Fruit fly (Drosophila melanogaster) whole organism, embryonic: Measurements from ENCODE around the gene Prp3.

Experiments
- Bgb ChIP-seq: fragments of 200-800 bp; sonication (Bioruptor generic); IDR thresholded peaks from 2 replicates; pipeline ENCODE4 v1.3.6; 2022; ENCODE audit warnings: missing biosample characterization, missing genetic modification characterization; ENCODE audit not compliant: partially characterized antibody
- CG10321 ChIP-seq: fragments of 200-800 bp; sonication (Bioruptor generic); IDR thresholded peaks from 2 replicates; pipeline ENCODE4 v1.3.6; 2022; ENCODE audit warnings: missing biosample characterization, missing genetic modification characterization
- CG10565 ChIP-seq: fragments of 200-800 bp; sonication (Bioruptor generic); optimal IDR thresholded peaks from 3 replicates; lab custom pipeline; 2016; ENCODE audit warnings: missing biosample characterization, mild to moderate bottlenecking, missing genetic modification characterization
- CG11723 ChIP-seq: fragments of 200-800 bp; sonication (Bioruptor generic); optimal IDR thresholded peaks from 2 replicates; lab custom pipeline; 2017; ENCODE audit warnings: missing biosample characterization, mild to moderate bottlenecking, missing genetic modification characterization
- CG12071 ChIP-seq: fragments of 200-800 bp; sonication (Bioruptor generic); optimal IDR thresholded peaks from 3 replicates; lab custom pipeline; 2018; ENCODE audit warnings: missing biosample characterization, mild to moderate bottlenecking, missing genetic modification characterization
- CG12659 ChIP-seq: fragments of 200-800 bp; sonication (Bioruptor generic); optimal IDR thresholded peaks from 3 replicates; lab custom pipeline; 2017; ENCODE audit warnings: mild to moderate bottlenecking, missing biosample characterization, missing genetic modification reagents, missing genetic modification characterization
- CG12744 ChIP-seq: fragments of 200-800 bp; sonication (Bioruptor generic); optimal IDR thresholded peaks from 2 replicates; lab custom pipeline; 2016; ENCODE audit warnings: missing biosample characterization, missing genetic modification characterization
- CG15514 ChIP-seq: fragments of 200-800 bp; sonication (Bioruptor generic); optimal IDR thresholded peaks from 3 replicates; lab custom pipeline; 2017; ENCODE audit warnings: missing biosample characterization, missing genetic modification characterization, mild to moderate bottlenecking, moderate library complexity, missing genetic modification reagents
- CG1602 ChIP-seq: fragments of 200-800 bp; sonication (Bioruptor generic); optimal IDR thresholded peaks from 3 replicates; lab custom pipeline; 2016; ENCODE audit warnings: missing biosample characterization, missing genetic modification characterization
- CG17568 ChIP-seq: fragments of 200-800 bp; sonication (Bioruptor generic); optimal IDR thresholded peaks from 2 replicates; lab custom pipeline; 2018; ENCODE audit warnings: missing biosample characterization, mild to moderate bottlenecking, missing genetic modification characterization, moderate library complexity
- CG2889 ChIP-seq: fragments of 200-800 bp; sonication (Bioruptor generic); IDR thresholded peaks from 3 replicates; pipeline ENCODE4 v1.3.6; 2022; ENCODE audit warnings: missing biosample characterization, missing genetic modification characterization
- CG30020 ChIP-seq: fragments of 200-800 bp; optimal IDR thresholded peaks from 2 replicates; lab custom pipeline; 2019; ENCODE audit warnings: missing biosample characterization, mild to moderate bottlenecking, missing genetic modification characterization, moderate library complexity
- CG33213 ChIP-seq: fragments of 200-800 bp; sonication (Bioruptor generic); optimal IDR thresholded peaks from 3 replicates; lab custom pipeline; 2016; ENCODE audit warnings: missing biosample characterization, missing genetic modification characterization
- CG34224 ChIP-seq: fragments of 200-800 bp; sonication (Bioruptor generic); IDR thresholded peaks from 3 replicates; pipeline ENCODE4 v1.3.6; 2022; ENCODE audit warnings: missing biosample characterization, missing genetic modification characterization; ENCODE audit not compliant: partially characterized antibody
- CG4707 ChIP-seq: fragments of 200-800 bp; sonication (Bioruptor generic); optimal IDR thresholded peaks from 2 replicates; lab custom pipeline; 2018; ENCODE audit warnings: missing biosample characterization, mild to moderate bottlenecking, missing genetic modification characterization, moderate library complexity
- D19A ChIP-seq: fragments of 200-800 bp; optimal IDR thresholded peaks from 3 replicates; lab custom pipeline; 2019; ENCODE audit warnings: missing biosample characterization, mild to moderate bottlenecking, missing genetic modification characterization, moderate library complexity
- Dip3 ChIP-seq: fragments of 200-800 bp; sonication (Bioruptor generic); optimal IDR thresholded peaks from 3 replicates; lab custom pipeline; 2016; ENCODE audit warnings: missing biosample characterization, missing genetic modification characterization
- Dll ChIP-seq: fragments of 200-800 bp; sonication (Bioruptor generic); IDR thresholded peaks from 4 replicates; pipeline ENCODE4 v1.3.6; 2022; ENCODE audit warnings: missing biosample characterization, missing genetic modification characterization; ENCODE audit not compliant: partially characterized antibody
- Dp ChIP-seq: fragments of 200-800 bp; sonication (Bioruptor generic); optimal IDR thresholded peaks from 2 replicates; lab custom pipeline; 2018; ENCODE audit warnings: missing biosample characterization, mild to moderate bottlenecking, missing genetic modification characterization, moderate library complexity
- Fer2 ChIP-seq: fragments of 200-800 bp; sonication (Bioruptor generic); optimal IDR thresholded peaks from 2 replicates; lab custom pipeline; 2018; ENCODE audit warnings: missing biosample characterization, mild to moderate bottlenecking, missing genetic modification characterization, moderate library complexity
- HLHmδ ChIP-seq: fragments of 200-800 bp; sonication (Bioruptor generic); optimal IDR thresholded peaks from 2 replicates; lab custom pipeline; 2018; ENCODE audit warnings: missing biosample characterization, mild to moderate bottlenecking, missing genetic modification characterization, moderate library complexity
- Myb ChIP-seq: fragments of 200-800 bp; sonication (Bioruptor generic); optimal IDR thresholded peaks from 2 replicates; lab custom pipeline; 2016; ENCODE audit warnings: missing biosample characterization, missing genetic modification characterization
- NK7.1 ChIP-seq: fragments of 200-800 bp; sonication (Bioruptor generic); optimal IDR thresholded peaks from 3 replicates; lab custom pipeline; 2016; ENCODE audit warnings: missing biosample characterization, missing genetic modification characterization
- Nf-YC ChIP-seq: fragments of 200-800 bp; optimal IDR thresholded peaks from 3 replicates; lab custom pipeline; 2019; ENCODE audit warnings: missing biosample characterization, mild to moderate bottlenecking, missing genetic modification characterization, moderate library complexity
- PHDP ChIP-seq: fragments of 200-800 bp; sonication (Bioruptor generic); optimal IDR thresholded peaks from 3 replicates; lab custom pipeline; 2018; ENCODE audit warnings: missing biosample characterization, mild to moderate bottlenecking, missing genetic modification characterization, moderate library complexity
- Poxn ChIP-seq: fragments of 200-800 bp; sonication (Bioruptor generic); IDR thresholded peaks from 2 replicates; pipeline ENCODE4 v1.3.6; 2022; ENCODE audit warnings: missing biosample characterization, missing genetic modification characterization
- Ravus ChIP-seq: fragments of 200-800 bp; sonication (Bioruptor generic); IDR thresholded peaks from 2 replicates; pipeline ENCODE4 v1.3.6; 2022; ENCODE audit warnings: missing biosample characterization, missing genetic modification characterization
- Sry-δ ChIP-seq: fragments of 200-800 bp; sonication (Bioruptor generic); optimal IDR thresholded peaks from 2 replicates; lab custom pipeline; 2016; ENCODE audit warnings: missing biosample characterization, missing genetic modification characterization
- bsh ChIP-seq, 2 experiments: fragments of 200-800 bp; sonication (Bioruptor generic); optimal IDR thresholded peaks; 2 replicates each; lab custom pipeline; 2017 to 2018; ENCODE audit warnings: mild to moderate bottlenecking in 2 of 2, missing biosample characterization in 2 of 2, missing genetic modification characterization in 2 of 2, moderate library complexity in 1 of 2
- cad ChIP-seq: fragments of >200 bp; optimal IDR thresholded peaks from 2 replicates; lab custom pipeline; 2017; ENCODE audit warnings: missing biosample characterization, missing genetic modification characterization
- caup ChIP-seq: fragments of 200-800 bp; sonication (Bioruptor generic); optimal IDR thresholded peaks from 3 replicates; lab custom pipeline; 2017; ENCODE audit warnings: missing biosample characterization, mild to moderate bottlenecking, missing genetic modification characterization, moderate library complexity; ENCODE audit not compliant: severe bottlenecking
- chinmo ChIP-seq: fragments of 200-800 bp; sonication (Bioruptor generic); IDR thresholded peaks from 4 replicates; pipeline ENCODE4 v1.3.6; 2022; ENCODE audit warnings: missing biosample characterization, missing genetic modification characterization; ENCODE audit not compliant: partially characterized antibody
- crp ChIP-seq, 2 experiments: fragments of 200-800 bp; sonication (Bioruptor generic); optimal IDR thresholded peaks; 2 replicates in 1 of 2; 3 replicates in 1 of 2; lab custom pipeline; 2017; ENCODE audit warnings: missing biosample characterization in 2 of 2, missing genetic modification characterization in 2 of 2, mild to moderate bottlenecking in 1 of 2, moderate library complexity in 1 of 2
- danr ChIP-seq: fragments of 200-800 bp; sonication (Bioruptor generic); IDR thresholded peaks from 2 replicates; pipeline ENCODE4 v1.3.6; 2022; ENCODE audit warnings: missing biosample characterization, missing genetic modification characterization
- ind ChIP-seq: fragments of 200-800 bp; sonication (Bioruptor generic); optimal IDR thresholded peaks from 3 replicates; lab custom pipeline; 2016; ENCODE audit warnings: missing biosample characterization, missing genetic modification characterization
- ken ChIP-seq: fragments of 200-800 bp; sonication (Bioruptor generic); IDR thresholded peaks from 3 replicates; pipeline ENCODE4 v1.3.6; 2022; ENCODE audit warnings: missing biosample characterization, missing genetic modification characterization
- knrl ChIP-seq: fragments of 200-800 bp; sonication (Bioruptor generic); IDR thresholded peaks from 3 replicates; pipeline ENCODE4 v1.3.6; 2022; ENCODE audit warnings: missing biosample characterization, missing genetic modification characterization; ENCODE audit not compliant: partially characterized antibody
- mirr ChIP-seq: fragments of 200-800 bp; sonication (Bioruptor generic); optimal IDR thresholded peaks from 3 replicates; lab custom pipeline; 2018; ENCODE audit warnings: missing biosample characterization, mild to moderate bottlenecking, missing genetic modification characterization
- nmo ChIP-seq: fragments of 200-800 bp; sonication (Bioruptor generic); optimal IDR thresholded peaks from 2 replicates; lab custom pipeline; 2018; ENCODE audit warnings: missing biosample characterization, mild to moderate bottlenecking, missing genetic modification characterization, moderate library complexity
- otp ChIP-seq: fragments of 200-800 bp; sonication (Bioruptor generic); IDR thresholded peaks from 3 replicates; pipeline ENCODE4, ENCODE4 v1.3.6; 2022; ENCODE audit warnings: missing biosample characterization, missing genetic modification characterization
- pb ChIP-seq: fragments of 200-800 bp; sonication (Bioruptor generic); optimal IDR thresholded peaks from 3 replicates; lab custom pipeline; 2016; ENCODE audit warnings: missing biosample characterization, missing genetic modification characterization
- pnt ChIP-seq: fragments of 200-800 bp; sonication (Bioruptor generic); optimal IDR thresholded peaks from 3 replicates; lab custom pipeline; 2016; ENCODE audit warnings: missing biosample characterization, missing genetic modification characterization
- pros ChIP-seq: fragments of 200-800 bp; sonication (Bioruptor generic); optimal IDR thresholded peaks from 3 replicates; lab custom pipeline; 2019; ENCODE audit warnings: missing biosample characterization, mild to moderate bottlenecking, missing genetic modification characterization, moderate library complexity
- row ChIP-seq: fragments of 200-800 bp; sonication (Bioruptor generic); IDR thresholded peaks from 3 replicates; pipeline ENCODE4 v1.3.6; 2022; ENCODE audit warnings: missing biosample characterization, missing genetic modification characterization
- sob ChIP-seq: fragments of 200-800 bp; sonication (Bioruptor generic); IDR thresholded peaks from 2 replicates; pipeline ENCODE4 v1.3.6; 2022; ENCODE audit warnings: missing biosample characterization, missing genetic modification characterization
- tio ChIP-seq: fragments of 200-800 bp; sonication (Bioruptor generic); optimal IDR thresholded peaks from 2 replicates; lab custom pipeline; 2017; ENCODE audit warnings: missing biosample characterization, missing genetic modification characterization, inconsistent platforms
- wdn ChIP-seq: fragments of 200-800 bp; sonication (Bioruptor generic); IDR thresholded peaks from 2 replicates; pipeline ENCODE4 v1.3.6; 2022; ENCODE audit warnings: missing biosample characterization, missing genetic modification characterization
- zf30C ChIP-seq: fragments of 200-800 bp; sonication (Bioruptor generic); optimal IDR thresholded peaks from 3 replicates; lab custom pipeline; 2018; ENCODE audit warnings: missing biosample characterization, mild to moderate bottlenecking, missing genetic modification characterization

Prp3 gene

dm6 chr3L:19909234-19910053 lies 656 bp upstream of the Prp3 start (continued):
- TF ChIP-seq knrl (peak; percentile 15; the same call in 1 of the 3 replicates), pb (GFP tag; lab: Kevin White, UChicago) (no peak), crp (GFP tag; optimal IDR thresholded peaks at IDR 0.05; lab: Kevin White, UChicago) (peak; percentile 54 to 84), CG12744 (no peak), pnt (no peak), mirr (GFP tag; lab: Kevin White, UChicago) (peak; percentile 63), pros (GFP tag; lab: Kevin White, UChicago) (no peak), Ravus (GFP tag; lab: Robert Waterston, UW) (no peak), CG17568 (GFP tag; lab: Kevin White, UChicago) (no peak), NK7.1 (GFP tag; lab: Kevin White, UChicago) (no peak), CG34224 (GFP tag; lab: Robert Waterston, UW) (no peak), CG10565 (no peak), CG11723 (GFP tag; lab: Kevin White, UChicago) (peak; percentile 14), Sry-δ (GFP tag; lab: Kevin White, UChicago) (peak; percentile 35), CG10321 (GFP tag; lab: Robert Waterston, UW) (peak; percentile 89), Poxn (GFP tag; lab: Robert Waterston, UW) (no peak), ken (GFP tag; lab: Robert Waterston, UW) (no peak), wdn (GFP tag; lab: Robert Waterston, UW) (no peak), D19A (tag; lab: Kevin White, UChicago) (peak; percentile 9), nmo (GFP tag; lab: Kevin White, UChicago) (peak; percentile 40), danr (GFP tag; lab: Robert Waterston, UW) (no peak), HLHmδ (GFP tag; lab: Kevin White, UChicago) (peak; percentile 55), CG12659 (GFP tag; lab: Kevin White, UChicago) (peak; percentile 61), cad (no peak), CG30020 (tag; lab: Kevin White, UChicago) (peak; percentile 38), zf30C (GFP tag; lab: Kevin White, UChicago) (no peak), CG2889 (no peak), Dll (GFP tag; lab: Robert Waterston, UW) (no peak), chinmo (GFP tag; lab: Robert Waterston, UW) (peak; percentile 77; the same call in 2 of the 4 replicates), Fer2 (tag; lab: Kevin White, UChicago) (no peak), CG15514 (GFP tag; lab: Kevin White, UChicago) (peak; percentile 63), caup (GFP tag; lab: Kevin White, UChicago) (peak; percentile 24), ind (GFP tag; lab: Kevin White, UChicago) (no peak), Myb (GFP tag; lab: Kevin White, UChicago) (peak; percentile 7), Nf-YC (tag; lab: Kevin White, UChicago) (peak; percentile 3), PHDP (tag; lab: Kevin White, UChicago) (peak; percentile 29), CG1602 (GFP tag; lab: Kevin White, UChicago) (no peak), sob (GFP tag; lab: Robert Waterston, UW) (no peak), Bgb (GFP tag; lab: Robert Waterston, UW) (peak; percentile 42; the same call in 1 of the 2 replicates), Dp (GFP tag; lab: Kevin White, UChicago) (peak; percentile 16), CG33213 (GFP tag; lab: Kevin White, UChicago) (peak; percentile 51), CG4707 (peak; percentile 32), tio (GFP tag; lab: Kevin White, UChicago) (no peak), otp (GFP tag; lab: Robert Waterston, UW) (no peak), CG12071 (no peak), Dip3 (GFP tag; lab: Kevin White, UChicago) (no peak), bsh (GFP tag; optimal IDR thresholded peaks at IDR 0.05; lab: Kevin White, UChicago) (no peak), row (GFP tag; lab: Robert Waterston, UW) (peak; percentile 38; the same call in 1 of the 3 replicates)
